Worm (Caenorhabditis elegans): ENCODE data around the gene srw-136.
"Not testable (repeated sequence)": the region's sequence is repeated elsewhere in the genome, so short reads cannot be mapped to it uniquely, and the experiment has no call there.

ce11 chrV:2975285-2975684 is 35.1 kb downstream of the srw-136 start, which contains the start of gene srw-123:
- not testable (repeated sequence) for TF ChIP-seq ceh-43 (GFP tag; optimal IDR thresholded peaks at IDR 0.05); zip-8 (tag; optimal IDR thresholded peaks at IDR 0.05); mab-5 (tag; optimal IDR thresholded peaks at IDR 0.05); nhr-76 (tag; optimal IDR thresholded peaks at IDR 0.05); bed-3 (GFP tag; optimal IDR thresholded peaks at IDR 0.05); ztf-11 (tag; optimal IDR thresholded peaks at IDR 0.05); unc-39 (tag; optimal IDR thresholded peaks at IDR 0.05); lsy-2 (tag; optimal IDR thresholded peaks at IDR 0.05); lin-13 (tag; optimal IDR thresholded peaks at IDR 0.05); nhr-12 (tag; optimal IDR thresholded peaks at IDR 0.05); elt-1 (tag; optimal IDR thresholded peaks at IDR 0.05; ENCODE audit: borderline replicate concordance, insufficient read depth); ham-2 (GFP tag; optimal IDR thresholded peaks at IDR 0.05)

Data from whole organism, mixed stage, embryonic.